Fruit fly (Drosophila melanogaster): Measurements from ENCODE around the gene koko.

Gene koko

dm6 chr3R:18381014-18381512 lies 21.8 kb upstream of the koko start, which contains the start of gene CG7675 (continued):
- TF ChIP-seq Xbp1 (GFP tag; optimal IDR thresholded peaks at IDR 0.05) (no peak), psq (GFP tag; optimal IDR thresholded peaks at IDR 0.05) (no peak), CG9817 (tag; optimal IDR thresholded peaks at IDR 0.05) (no peak), CG13296 (GFP tag; optimal IDR thresholded peaks at IDR 0.05) (no peak), Doc2 (GFP tag; IDR thresholded peaks at IDR 0.05) (no peak), Opbp (GFP tag; IDR thresholded peaks at IDR 0.05; ENCODE audit: partially characterized antibody) (no peak), cwo (GFP tag; optimal IDR thresholded peaks at IDR 0.05) (no peak), CG1233 (GFP tag; optimal IDR thresholded peaks at IDR 0.05) (no peak), toy (GFP tag; IDR thresholded peaks at IDR 0.05) (no peak), CG15601 (tag; optimal IDR thresholded peaks at IDR 0.05) (no peak), CG10543 (GFP tag; optimal IDR thresholded peaks at IDR 0.05) (peak; percentile 34), crol (GFP tag; IDR thresholded peaks at IDR 0.05) (no peak), CG4328 (GFP tag; optimal IDR thresholded peaks at IDR 0.05) (no peak), Dbx (GFP tag; IDR thresholded peaks at IDR 0.05) (no peak), aop (GFP tag; IDR thresholded peaks at IDR 0.05) (no peak), CG3163 (GFP tag; optimal IDR thresholded peaks at IDR 0.05) (peak; percentile 84), CG1603 (tag; optimal IDR thresholded peaks at IDR 0.05) (no peak), slbo (GFP tag; IDR thresholded peaks at IDR 0.05) (no peak), Taf1 (GFP tag; IDR thresholded peaks at IDR 0.05) (no peak), pan (optimal IDR thresholded peaks at IDR 0.05) (no peak), pan (GFP tag; optimal IDR thresholded peaks at IDR 0.05 in 1 of 2, IDR thresholded peaks at IDR 0.05 in 1 of 2) (no peak), C15 (GFP tag; IDR thresholded peaks at IDR 0.05) (no peak), CG3726 (GFP tag; IDR thresholded peaks at IDR 0.05) (no peak), CG8944 (GFP tag; optimal IDR thresholded peaks at IDR 0.05) (no peak), Ets65A (GFP tag) (peak; percentile 81), Sox100B (GFP tag; optimal IDR thresholded peaks at IDR 0.05) (no peak), Optix (GFP tag; IDR thresholded peaks at IDR 0.05) (no peak), Aef1 (GFP tag; IDR thresholded peaks at IDR 0.05) (no peak), cg (GFP tag; optimal IDR thresholded peaks at IDR 0.05) (no peak), CG34422 (GFP tag; IDR thresholded peaks at IDR 0.05) (peak; percentile 60; the same call in 1 of the 3 replicates), CG18764 (GFP tag; optimal IDR thresholded peaks at IDR 0.05) (no peak), slou (GFP tag; optimal IDR thresholded peaks at IDR 0.05) (no peak), Xrp1 (GFP tag; IDR thresholded peaks at IDR 0.05) (no peak), CG16779 (GFP tag; IDR thresholded peaks at IDR 0.05) (no peak), CG14050 (GFP tag; IDR thresholded peaks at IDR 0.05) (no peak), CoRest (tag; optimal IDR thresholded peaks at IDR 0.05) (no peak), Mes4 (GFP tag; optimal IDR thresholded peaks at IDR 0.05) (no peak), Myb (GFP tag; optimal IDR thresholded peaks at IDR 0.05) (no peak), CG2199 (GFP tag; IDR thresholded peaks at IDR 0.05) (no peak), CG15011 (GFP tag; optimal IDR thresholded peaks at IDR 0.05) (no peak), hb (GFP tag; IDR thresholded peaks at IDR 0.05; ENCODE audit: partially characterized antibody) (no peak)

dm6 chr3R:18384972-18385371 lies 17.9 kb upstream of the koko start, which contains the start of gene CG14309:
CG14309 (minus strand) TSS chr3R:18385072.
- no peak for TF ChIP-seq B-H2 (GFP tag; optimal IDR thresholded peaks at IDR 0.05)
- TF ChIP-seq Nf-YC (tag; optimal IDR thresholded peaks at IDR 0.05): no peak
- TF ChIP-seq shn (GFP tag; optimal IDR thresholded peaks at IDR 0.05): no peak
- TF ChIP-seq h (optimal IDR thresholded peaks at IDR 0.05): no peak
- TF ChIP-seq sima (GFP tag; optimal IDR thresholded peaks at IDR 0.05): no peak
- no peak for TF ChIP-seq CG8388 (GFP tag; optimal IDR thresholded peaks at IDR 0.05)
- TF ChIP-seq twi (tag; optimal IDR thresholded peaks at IDR 0.05): no peak
- TF ChIP-seq Dip2 (GFP tag; IDR thresholded peaks at IDR 0.05): no peak
- TF ChIP-seq CG34224 (GFP tag; IDR thresholded peaks at IDR 0.05; ENCODE audit: partially characterized antibody): no peak
- TF ChIP-seq bowl (GFP tag; IDR thresholded peaks at IDR 0.05): no peak
- no peak for TF ChIP-seq rib (GFP tag; IDR thresholded peaks at IDR 0.05)
- TF ChIP-seq gfzf (GFP tag; optimal IDR thresholded peaks at IDR 0.05): no peak
- TF ChIP-seq CG17359 (tag; optimal IDR thresholded peaks at IDR 0.05): no peak
- TF ChIP-seq Optix (GFP tag; IDR thresholded peaks at IDR 0.05): no peak
- TF ChIP-seq Fer3 (tag; optimal IDR thresholded peaks at IDR 0.05): no peak
- no peak for TF ChIP-seq disco-r (GFP tag; optimal IDR thresholded peaks at IDR 0.05)
